Fruit fly (Drosophila melanogaster): ENCODE results near the gene CG43074.

The CG43074 gene

DNA sequence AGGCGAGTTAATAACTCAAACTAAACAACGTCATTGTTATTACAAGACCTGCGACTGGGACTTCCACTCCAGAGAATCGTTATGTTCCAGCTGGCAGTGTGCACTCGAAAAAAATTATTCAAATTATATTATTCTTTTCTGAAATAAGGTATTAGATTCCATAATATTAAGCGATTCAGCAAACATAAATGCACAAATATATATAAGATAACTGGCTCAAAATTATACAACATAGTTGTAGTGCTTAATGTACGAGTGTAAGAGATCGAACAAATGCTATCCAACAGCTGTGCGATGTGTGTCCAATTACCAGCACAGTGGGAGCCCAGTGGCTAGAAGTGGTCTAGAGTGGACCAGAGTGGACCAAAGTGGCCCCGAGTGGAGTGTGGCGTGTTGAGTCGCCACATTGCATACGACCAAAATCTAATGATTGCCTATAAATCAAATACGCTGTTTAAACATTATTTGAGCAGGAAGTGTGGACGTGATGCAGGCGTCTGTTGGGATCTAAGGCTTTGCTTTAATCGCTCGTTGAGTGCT is 40.1 kb downstream of the CG43074 start (continued):
- TF ChIP-seq peb (GFP tag; IDR thresholded peaks at IDR 0.05) = no peak
- no peak for TF ChIP-seq tna (GFP tag; IDR thresholded peaks at IDR 0.05; ENCODE audit: partially characterized antibody)
- no peak for TF ChIP-seq p53 (GFP tag; optimal IDR thresholded peaks at IDR 0.05)
- TF ChIP-seq C15 (GFP tag; IDR thresholded peaks at IDR 0.05) = no peak
- TF ChIP-seq al (GFP tag; IDR thresholded peaks at IDR 0.05) = no peak
- TF ChIP-seq CG12104 (GFP tag; optimal IDR thresholded peaks at IDR 0.05) = no peak
- TF ChIP-seq CG8924 (tag; optimal IDR thresholded peaks at IDR 0.05) = no peak
- TF ChIP-seq tll (GFP tag; optimal IDR thresholded peaks at IDR 0.05) = no peak
- TF ChIP-seq gem (tag; optimal IDR thresholded peaks at IDR 0.05) = peak; percentile 20
- TF ChIP-seq H15 (GFP tag; IDR thresholded peaks at IDR 0.05) = no peak
- no peak for TF ChIP-seq Oli (tag; optimal IDR thresholded peaks at IDR 0.05)
- no peak for TF ChIP-seq fd64A (GFP tag; optimal IDR thresholded peaks at IDR 0.05)
- peak; percentile 16 for TF ChIP-seq CG10979 (tag; optimal IDR thresholded peaks at IDR 0.05)
- TF ChIP-seq chm (GFP tag; IDR thresholded peaks at IDR 0.05) = no peak
- TF ChIP-seq CG4282 (GFP tag; optimal IDR thresholded peaks at IDR 0.05) = no peak
- TF ChIP-seq BtbVII (GFP tag; optimal IDR thresholded peaks at IDR 0.05) = no peak
- TF ChIP-seq CG10147 (GFP tag; optimal IDR thresholded peaks at IDR 0.05) = no peak
- TF ChIP-seq aop (GFP tag; IDR thresholded peaks at IDR 0.05) = no peak
- no peak for TF ChIP-seq psq (GFP tag; optimal IDR thresholded peaks at IDR 0.05)
- no peak for TF ChIP-seq CG1602 (GFP tag; optimal IDR thresholded peaks at IDR 0.05)
- TF ChIP-seq CG6689 (GFP tag; IDR thresholded peaks at IDR 0.05) = no peak

DNA sequence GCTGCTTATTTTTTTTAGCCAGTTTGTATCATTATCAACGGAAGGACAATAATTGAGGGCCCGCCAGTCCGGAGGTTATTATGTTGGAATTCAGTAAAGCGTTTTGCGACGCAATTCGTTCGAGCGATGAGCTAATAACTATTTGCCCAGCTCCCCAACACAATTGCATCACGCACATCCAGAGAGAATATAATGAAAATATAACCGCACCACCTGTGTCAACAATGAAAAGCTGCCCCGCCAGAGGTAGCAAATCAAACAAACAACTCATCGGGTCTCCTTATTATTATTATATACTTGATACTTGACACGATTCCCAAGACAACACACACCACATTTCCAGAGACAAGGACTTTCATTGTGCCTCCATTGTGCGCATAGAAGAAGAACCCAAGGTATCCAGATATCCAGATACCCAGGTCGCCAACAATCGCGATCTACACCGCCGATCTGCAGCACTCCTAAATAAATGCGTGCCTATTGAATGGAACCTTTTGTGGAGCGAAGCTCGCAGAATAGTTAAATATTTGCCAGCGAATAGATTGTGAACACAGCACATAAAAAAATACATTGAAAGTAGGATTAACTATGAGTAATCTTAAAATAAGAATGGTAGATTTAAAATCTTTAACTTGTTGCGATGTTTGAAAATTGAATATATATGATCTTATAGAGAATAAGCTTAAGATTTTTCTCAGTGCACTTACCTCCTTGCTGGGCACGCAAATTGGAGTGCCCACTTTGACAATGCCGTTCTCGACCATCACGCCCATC is 41.5 kb downstream of the CG43074 start:
- TF ChIP-seq gro (GFP tag; optimal IDR thresholded peaks at IDR 0.05) (no peak), gcm2 (GFP tag; optimal IDR thresholded peaks at IDR 0.05) (no peak), sens (GFP tag) (peak; percentile 18), tup (GFP tag; optimal IDR thresholded peaks at IDR 0.05) (no peak), Med (GFP tag) (peak; percentile 12), CG31388 (GFP tag; optimal IDR thresholded peaks at IDR 0.05) (no peak), CG33557 (GFP tag; optimal IDR thresholded peaks at IDR 0.05) (no peak), CG12236 (GFP tag; optimal IDR thresholded peaks at IDR 0.05) (no peak), Hey (tag; optimal IDR thresholded peaks at IDR 0.05) (no peak), corto (GFP tag; optimal IDR thresholded peaks at IDR 0.05) (no peak), tna (GFP tag; IDR thresholded peaks at IDR 0.05; ENCODE audit: partially characterized antibody) (no peak), CG16779 (GFP tag; IDR thresholded peaks at IDR 0.05) (no peak), CG3281 (GFP tag; optimal IDR thresholded peaks at IDR 0.05) (no peak), Dek (tag; optimal IDR thresholded peaks at IDR 0.05) (no peak), bsh (GFP tag; optimal IDR thresholded peaks at IDR 0.05) (peak in 1 of 2 experiments; percentile 3), salm (tag; optimal IDR thresholded peaks at IDR 0.05) (no peak), ttk (GFP tag; IDR thresholded peaks at IDR 0.05) (no peak)
